Fruit fly (Drosophila melanogaster) whole organism, adult: Measurements from ENCODE around the gene Atg6.

Experiments
- CG11617 ChIP-seq: fragments of 200-800 bp; sonication (Bioruptor generic); optimal IDR thresholded peaks from 2 replicates; lab custom pipeline; 2017; ENCODE audit warnings: mild to moderate bottlenecking, missing biosample characterization, missing genetic modification reagents, missing genetic modification characterization
- CG12768 ChIP-seq: fragments of 200-800 bp; sonication (Bioruptor generic); optimal IDR thresholded peaks from 2 replicates; lab custom pipeline; 2017; ENCODE audit warnings: missing biosample characterization, missing genetic modification characterization, mild to moderate bottlenecking, moderate library complexity, missing genetic modification reagents
- CG14711 ChIP-seq: fragments of 200-800 bp; sonication (Bioruptor generic); optimal IDR thresholded peaks from 2 replicates; lab custom pipeline; 2018; ENCODE audit warnings: missing biosample characterization, mild to moderate bottlenecking, missing genetic modification characterization, moderate library complexity
- CG1620 ChIP-seq: fragments of 200-800 bp; sonication (Bioruptor generic); optimal IDR thresholded peaks from 2 replicates; lab custom pipeline; 2016; ENCODE audit warnings: missing biosample characterization, missing genetic modification characterization
- CG33017 ChIP-seq: fragments of 200-800 bp; sonication (Bioruptor generic); optimal IDR thresholded peaks from 2 replicates; lab custom pipeline; 2018; ENCODE audit warnings: missing biosample characterization, mild to moderate bottlenecking, missing genetic modification characterization, moderate library complexity
- CG5204 ChIP-seq: fragments of 200-800 bp; sonication (Bioruptor generic); optimal IDR thresholded peaks from 2 replicates; lab custom pipeline; 2016; ENCODE audit warnings: missing biosample characterization, missing genetic modification characterization
- CG7045 ChIP-seq: fragments of 200-800 bp; sonication (Bioruptor generic); optimal IDR thresholded peaks from 2 replicates; lab custom pipeline; 2017; ENCODE audit warnings: missing biosample characterization, mild to moderate bottlenecking, missing genetic modification characterization
- CG7101 ChIP-seq: fragments of 200-800 bp; sonication (Bioruptor generic); optimal IDR thresholded peaks from 2 replicates; lab custom pipeline; 2018; ENCODE audit warnings: missing biosample characterization, mild to moderate bottlenecking, missing genetic modification characterization, moderate library complexity
- Clk ChIP-seq: fragments of 200-800 bp; sonication (Bioruptor generic); optimal IDR thresholded peaks from 2 replicates; lab custom pipeline; 2017; ENCODE audit warnings: missing biosample characterization, missing genetic modification characterization
- Crg-1 ChIP-seq: fragments of 200-800 bp; sonication (Bioruptor generic); optimal IDR thresholded peaks from 2 replicates; lab custom pipeline; 2016; ENCODE audit warnings: missing biosample characterization, missing genetic modification characterization
- Hr96 ChIP-seq: fragments of 200-800 bp; sonication (Bioruptor generic); optimal IDR thresholded peaks from 2 replicates; lab custom pipeline; 2016; ENCODE audit warnings: missing biosample characterization, missing genetic modification characterization
- Mnt ChIP-seq: fragments of 200-800 bp; sonication (Bioruptor generic); optimal IDR thresholded peaks from 2 replicates; lab custom pipeline; 2016; ENCODE audit warnings: missing biosample characterization, mild to moderate bottlenecking, missing genetic modification characterization
- bab1 ChIP-seq: fragments of 200-800 bp; sonication (Bioruptor generic); optimal IDR thresholded peaks from 3 replicates; lab custom pipeline; 2019; ENCODE audit warnings: missing biosample characterization, mild to moderate bottlenecking, missing genetic modification characterization, moderate library complexity
- cic ChIP-seq: fragments of 200-800 bp; sonication (Bioruptor generic); optimal IDR thresholded peaks from 2 replicates; lab custom pipeline; 2017; ENCODE audit warnings: missing biosample characterization, mild to moderate bottlenecking, missing genetic modification characterization, moderate library complexity
- cnc ChIP-seq, 2 experiments: fragments of >200 bp; optimal IDR thresholded peaks; 2 replicates each; lab custom pipeline; 2017
- kay ChIP-seq: fragments of 200-800 bp; sonication (Bioruptor generic); peaks from one replicate; lab custom pipeline; 2016; ENCODE audit warnings: missing biosample characterization, missing genetic modification characterization, borderline replicate concordance
- ovo ChIP-seq: fragments of 200-800 bp; sonication (Bioruptor generic); optimal IDR thresholded peaks from 2 replicates; lab custom pipeline; 2016; ENCODE audit warnings: missing biosample characterization, missing genetic modification characterization
- pad ChIP-seq: fragments of 200-800 bp; sonication (Bioruptor generic); optimal IDR thresholded peaks from 3 replicates; lab custom pipeline; 2017; ENCODE audit warnings: missing biosample characterization, missing genetic modification characterization, mild to moderate bottlenecking, moderate library complexity, missing genetic modification reagents
- tj ChIP-seq: fragments of 200-800 bp; sonication (Bioruptor generic); optimal IDR thresholded peaks from 3 replicates; lab custom pipeline; 2017; ENCODE audit warnings: missing biosample characterization, mild to moderate bottlenecking, missing genetic modification characterization, moderate library complexity
- toe ChIP-seq: fragments of 200-800 bp; sonication (Bioruptor generic); optimal IDR thresholded peaks from 2 replicates; lab custom pipeline; 2016; ENCODE audit warnings: missing biosample characterization, missing genetic modification characterization

Gene Atg6

DNA sequence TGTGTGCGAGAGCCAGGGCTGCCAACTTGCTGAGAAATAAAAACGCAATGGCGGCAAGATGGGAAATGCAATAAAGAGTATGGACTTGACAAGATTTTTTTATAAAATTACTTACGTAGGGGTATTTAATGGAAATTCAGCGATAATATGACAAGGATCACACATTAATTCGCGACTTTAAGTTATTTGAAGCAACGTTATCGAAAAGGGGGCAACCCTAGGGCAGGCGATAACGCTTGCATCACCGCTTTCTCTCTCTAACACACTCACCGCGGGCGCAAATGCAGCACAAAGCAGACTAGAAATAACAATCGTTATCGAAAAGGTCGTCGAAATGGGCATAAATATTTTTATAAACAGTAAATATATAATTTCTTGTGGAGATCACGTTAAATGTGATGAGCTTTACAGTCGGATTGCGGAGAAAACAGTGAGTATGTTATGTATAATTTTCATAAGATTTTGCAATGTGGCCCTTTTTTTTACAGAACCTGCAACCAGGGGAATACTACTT is 2.5 kb downstream of the Atg6 start, which contains the start of gene Rox8:
Rox8 (minus strand) TSS at position 268 of the 514 bp plus-strand sequence.
- TF ChIP-seq Crg-1 (GFP tag; lab: Kevin White, UChicago) (no peak), cnc (optimal IDR thresholded peaks at IDR 0.05; lab: Kevin White, UChicago) (no peak), CG11617 (GFP tag; lab: Kevin White, UChicago) (peak; percentile 44), CG12768 (peak; percentile 6), Clk (no peak), bab1 (peak; percentile 44), CG7101 (tag; lab: Kevin White, UChicago) (peak; percentile 60), kay (no peak), Mnt (peak; percentile 80), CG5204 (GFP tag; lab: Kevin White, UChicago) (no peak), pad (GFP tag; lab: Kevin White, UChicago) (no peak), tj (GFP tag; lab: Kevin White, UChicago) (peak; percentile 93), CG14711 (tag; lab: Kevin White, UChicago) (peak; percentile 100), CG33017 (tag; lab: Kevin White, UChicago) (peak; percentile 39), CG7045 (GFP tag; lab: Kevin White, UChicago) (peak; percentile 59), CG1620 (GFP tag; lab: Kevin White, UChicago) (peak; percentile 21), toe (GFP tag; lab: Kevin White, UChicago) (no peak), Hr96 (GFP tag; lab: Kevin White, UChicago) (no peak), ovo (no peak), cic (GFP tag; lab: Kevin White, UChicago) (peak; percentile 34)

DNA sequence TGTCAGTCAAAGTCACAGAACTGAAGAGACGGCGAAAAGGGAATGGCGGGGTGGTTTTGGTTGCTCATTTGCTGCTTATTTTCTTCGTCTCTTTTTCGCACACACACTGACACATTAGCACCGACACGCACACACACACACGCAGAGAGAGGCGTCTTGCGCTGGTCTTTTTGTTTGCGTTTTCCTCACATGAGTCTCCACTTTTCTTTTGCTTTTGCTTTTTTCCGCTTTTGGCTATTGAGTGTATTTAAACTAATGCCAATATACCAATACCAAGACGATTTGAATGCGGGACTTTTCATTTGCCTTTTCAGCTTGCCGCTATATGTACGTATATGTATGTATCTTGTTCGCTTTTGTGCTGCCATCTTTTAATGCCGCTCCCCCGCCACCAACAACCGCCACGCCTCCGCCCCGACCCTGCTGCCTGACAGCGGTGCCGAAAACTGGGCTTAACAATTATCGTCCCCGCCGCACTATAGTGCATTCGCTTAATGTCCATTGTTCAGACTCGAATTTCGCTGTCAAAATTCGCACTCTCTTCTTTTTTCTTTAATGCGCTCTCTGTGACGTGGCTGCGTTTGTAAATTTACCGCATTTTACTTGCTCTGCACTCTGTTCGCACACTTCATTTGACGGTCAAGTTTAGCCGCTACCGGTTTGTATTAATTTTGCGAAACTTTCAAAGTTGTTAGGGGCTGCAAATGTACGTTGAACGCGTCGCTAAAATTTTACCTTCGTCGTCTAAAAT is 3.2 kb downstream of the Atg6 start, which contains the start of gene CG5986:
CG5986 (plus strand) TSS at position 565 of the 751 bp plus-strand sequence.
- TF ChIP-seq CG11617 (GFP tag; lab: Kevin White, UChicago) (peak; percentile 45), CG7045 (GFP tag; lab: Kevin White, UChicago) (no peak), CG33017 (tag; lab: Kevin White, UChicago) (peak; percentile 61), ovo (no peak), CG5204 (GFP tag; lab: Kevin White, UChicago) (no peak), Hr96 (GFP tag; lab: Kevin White, UChicago) (no peak), CG14711 (tag; lab: Kevin White, UChicago) (no peak), CG1620 (GFP tag; lab: Kevin White, UChicago) (no peak), cnc (optimal IDR thresholded peaks at IDR 0.05; lab: Kevin White, UChicago) (no peak), tj (GFP tag; lab: Kevin White, UChicago) (no peak), CG12768 (peak; percentile 77), pad (GFP tag; lab: Kevin White, UChicago) (peak; percentile 82), kay (peak; percentile 71), cic (GFP tag; lab: Kevin White, UChicago) (peak; percentile 82), toe (GFP tag; lab: Kevin White, UChicago) (no peak), Mnt (peak; percentile 61), CG7101 (tag; lab: Kevin White, UChicago) (no peak), Crg-1 (GFP tag; lab: Kevin White, UChicago) (no peak), bab1 (no peak), Clk (no peak)

dm6 chr3R:24046580-24047225 is 3.9 kb downstream of the Atg6 start:
- TF ChIP-seq cic (GFP tag; lab: Kevin White, UChicago) (no peak), Hr96 (GFP tag; lab: Kevin White, UChicago) (no peak), CG7101 (tag; lab: Kevin White, UChicago) (no peak), Clk (peak; percentile 4), cnc (optimal IDR thresholded peaks at IDR 0.05; lab: Kevin White, UChicago) (no peak), tj (GFP tag; lab: Kevin White, UChicago) (peak; percentile 76), CG5204 (GFP tag; lab: Kevin White, UChicago) (no peak), CG1620 (GFP tag; lab: Kevin White, UChicago) (no peak), kay (no peak), Mnt (peak; percentile 3), Crg-1 (GFP tag; lab: Kevin White, UChicago) (peak; percentile 39), pad (GFP tag; lab: Kevin White, UChicago) (peak; percentile 91), CG7045 (GFP tag; lab: Kevin White, UChicago) (no peak), toe (GFP tag; lab: Kevin White, UChicago) (no peak)

DNA sequence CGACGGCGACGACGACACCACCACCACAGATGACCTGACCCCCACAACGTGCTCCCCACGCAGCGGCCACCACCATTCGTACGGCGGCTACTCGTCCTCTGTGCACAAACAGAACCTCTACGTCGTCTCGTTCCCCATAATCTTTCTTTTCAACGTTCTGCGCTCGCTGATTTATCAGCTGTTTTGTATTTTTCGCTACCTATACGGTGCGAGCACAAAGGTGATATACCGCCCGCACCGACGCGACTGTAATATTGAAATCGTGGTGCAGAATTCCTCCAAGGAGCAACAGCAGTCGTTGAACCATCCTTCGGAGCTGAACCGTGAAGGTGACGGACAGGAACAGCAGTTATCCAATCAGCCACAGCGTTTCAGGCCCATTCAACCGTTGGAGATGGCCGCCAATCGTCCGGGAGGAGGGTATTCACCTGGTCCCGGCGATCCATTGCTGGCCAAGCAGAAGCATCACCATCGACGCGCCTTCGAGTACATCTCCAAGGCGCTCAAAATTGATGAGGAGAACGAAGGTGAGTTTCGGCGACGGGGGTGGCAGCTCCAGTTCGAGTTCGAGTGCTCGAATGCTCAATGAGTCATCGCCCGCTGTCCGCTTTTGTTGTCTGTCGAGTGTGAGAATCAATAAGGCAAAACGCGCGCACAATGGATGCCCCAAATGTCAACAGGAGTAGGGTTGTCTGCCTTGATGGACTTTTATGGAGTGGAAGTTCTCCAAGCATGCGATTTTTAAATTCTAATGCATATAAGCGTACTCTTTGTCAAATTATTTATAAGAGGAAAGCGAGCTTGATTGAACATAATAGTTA is 11.6 kb downstream of the Atg6 start, which contains the start of gene Miro:
Miro (minus strand) TSS at position 112 of the 821 bp plus-strand sequence.
- no peak for TF ChIP-seq CG7045 (GFP tag; lab: Kevin White, UChicago)
- TF ChIP-seq Mnt: peak; percentile 63
- peak; percentile 33 for TF ChIP-seq ovo
- peak; percentile 6 for TF ChIP-seq CG1620 (GFP tag; lab: Kevin White, UChicago)
- peak; percentile 70 for TF ChIP-seq Crg-1 (GFP tag; lab: Kevin White, UChicago)
